Worm (Caenorhabditis elegans): ENCODE results near the gene C03B1.3.

DNA sequence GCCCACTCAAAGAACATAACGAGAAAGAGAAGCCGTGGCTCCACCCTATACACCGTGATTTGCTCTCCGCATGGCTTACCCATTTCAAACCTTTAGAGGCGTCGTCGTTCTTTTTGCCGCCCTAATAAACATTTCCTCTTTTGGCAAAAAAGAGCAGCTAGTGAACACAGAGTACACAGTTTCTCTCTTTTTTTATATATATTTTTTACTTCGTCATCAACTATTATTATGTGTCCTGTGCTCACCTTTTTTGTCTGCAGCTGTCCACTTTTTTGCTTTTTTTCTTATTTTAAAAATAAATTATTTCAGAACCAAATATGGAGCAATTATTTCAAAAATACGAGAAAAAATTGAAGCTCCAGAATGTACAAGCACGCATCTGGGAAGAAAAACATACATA is 3.9 kb downstream of the C03B1.3 start, which contains the start of gene C03B1.2:
- TF ChIP-seq mdl-1 (tag; optimal IDR thresholded peaks at IDR 0.05) (no peak), ZK546.5 (tag; optimal IDR thresholded peaks at IDR 0.05) (no peak), hlh-11 (tag; optimal IDR thresholded peaks at IDR 0.05) (no peak), hlh-30 (tag; optimal IDR thresholded peaks at IDR 0.05; ENCODE audit: insufficient read depth) (no peak), ceh-32 (tag; optimal IDR thresholded peaks at IDR 0.05; ENCODE audit: poor library complexity) (no peak), daf-19 (GFP tag; conservative IDR thresholded peaks at IDR 0.05) (no peak), lin-13 (GFP tag; optimal IDR thresholded peaks at IDR 0.05) (no peak), lir-3 (tag; optimal IDR thresholded peaks at IDR 0.05) (no peak), snpc-4 (tag; optimal IDR thresholded peaks at IDR 0.05) (no peak), ama-1 (optimal IDR thresholded peaks at IDR 0.05) (no peak)

Data from whole organism, L4 larva.